Worm (Caenorhabditis elegans) whole organism, young adult: ENCODE data around the gene C34C12.8.

Experiments
- F33H1.4 ChIP-seq: fragments of 200-800 bp; sonication (Bioruptor generic); IDR thresholded peaks from 2 replicates; pipeline ENCODE4 v1.3.6; 2022; ENCODE audit warnings: missing genetic modification reagents, missing genetic modification characterization, missing compliant biosample characterization
- F37B4.10 ChIP-seq: fragments of 200-800 bp; sonication (Bioruptor generic); IDR thresholded peaks from 2 replicates; pipeline ENCODE4 v1.3.6; 2022; ENCODE audit warnings: missing genetic modification characterization, missing compliant biosample characterization
- F49E8.2 ChIP-seq: sonication (generic microtip); optimal IDR thresholded peaks from 3 replicates; lab custom pipeline; 2017; ENCODE audit warnings: missing genetic modification characterization, mild to moderate bottlenecking, missing compliant biosample characterization, antibody characterized with exemption, moderate library complexity; ENCODE audit not compliant: insufficient read depth
- F52B5.7 ChIP-seq: sonication (generic microtip); optimal IDR thresholded peaks from 2 replicates; lab custom pipeline; 2016; ENCODE audit warnings: mild to moderate bottlenecking, missing genetic modification characterization, missing compliant biosample characterization
- T07F8.4 ChIP-seq: sonication (generic microtip); optimal IDR thresholded peaks from 2 replicates; lab custom pipeline; 2016; ENCODE audit warnings: mild to moderate bottlenecking, missing genetic modification characterization, moderate library complexity, missing compliant biosample characterization
- T26A5.8 ChIP-seq: sonication (generic microtip); optimal IDR thresholded peaks from 2 replicates; lab custom pipeline; 2016; ENCODE audit warnings: missing genetic modification characterization, missing compliant biosample characterization
- Y67H2A.10 ChIP-seq: fragments of 200-800 bp; sonication (Bioruptor generic); conservative IDR thresholded peaks from 2 replicates; pipeline ENCODE4 v1.3.6; 2022; ENCODE audit warnings: missing genetic modification reagents, missing genetic modification characterization, missing compliant biosample characterization
- Y79H2A.3 ChIP-seq: fragments of 200-800 bp; sonication (Bioruptor generic); conservative IDR thresholded peaks from 2 replicates; pipeline ENCODE4 v1.3.6; 2022; ENCODE audit warnings: missing genetic modification reagents, missing genetic modification characterization, missing compliant biosample characterization
- ZK185.1 ChIP-seq: sonication (generic microtip); optimal IDR thresholded peaks from 2 replicates; lab custom pipeline; 2016; ENCODE audit warnings: mild to moderate bottlenecking, missing genetic modification characterization, missing compliant biosample characterization; ENCODE audit not compliant: poor library complexity, severe bottlenecking
- ama-1 ChIP-seq, 3 experiments: fragments of 150-350 bp in 1 of 3; sonication (generic microtip) in 2 of 3; optimal IDR thresholded peaks; 2 replicates each; lab custom pipeline; 2014 to 2018; ENCODE audit warnings: missing biosample characterization in 2 of 3, missing genetic modification characterization in 2 of 3, missing genetic modification reagents in 2 of 3
- atf-7 ChIP-seq: sonication (generic microtip); optimal IDR thresholded peaks from 2 replicates; lab custom pipeline; 2017; ENCODE audit warnings: mild to moderate bottlenecking, missing genetic modification characterization, missing compliant biosample characterization
- athp-1 ChIP-seq: sonication (generic microtip); optimal IDR thresholded peaks from 2 replicates; lab custom pipeline; 2017; ENCODE audit warnings: mild to moderate bottlenecking, missing genetic modification characterization, missing compliant biosample characterization
- attf-3 ChIP-seq: fragments of 200-800 bp; sonication (Bioruptor generic); conservative IDR thresholded peaks from 2 replicates; pipeline ENCODE4 v1.3.6; 2022; ENCODE audit warnings: missing genetic modification reagents, missing genetic modification characterization, missing compliant biosample characterization
- ceh-100 ChIP-seq: fragments of 200-800 bp; sonication (Bioruptor generic); IDR thresholded peaks from 2 replicates; pipeline ENCODE4 v1.3.6; 2022; ENCODE audit warnings: missing genetic modification reagents, missing genetic modification characterization, missing compliant biosample characterization
- ceh-27 ChIP-seq: fragments of 200-800 bp; sonication (Bioruptor generic); optimal IDR thresholded peaks from 2 replicates; lab custom pipeline; 2018; ENCODE audit warnings: mild to moderate bottlenecking, missing genetic modification characterization, moderate library complexity, missing compliant biosample characterization
- chd-7 ChIP-seq: sonication (generic microtip); optimal IDR thresholded peaks from 2 replicates; lab custom pipeline; 2016; ENCODE audit warnings: mild to moderate bottlenecking, missing genetic modification characterization, moderate library complexity, missing compliant biosample characterization
- dox-1 ChIP-seq: fragments of 200-800 bp; sonication (Bioruptor generic); IDR thresholded peaks from 2 replicates; pipeline ENCODE4 v1.3.6; 2022; ENCODE audit warnings: missing genetic modification reagents, missing genetic modification characterization, missing compliant biosample characterization
- efl-1 ChIP-seq: fragments of 150-350 bp; optimal IDR thresholded peaks from 2 replicates; lab custom pipeline; 2014; ENCODE audit warnings: missing biosample characterization, missing genetic modification reagents, missing genetic modification characterization
- ets-4 ChIP-seq: fragments of 200-800 bp; sonication (Bioruptor generic); optimal IDR thresholded peaks from 2 replicates; lab custom pipeline; 2018; ENCODE audit warnings: mild to moderate bottlenecking, missing genetic modification characterization, missing compliant biosample characterization
- gei-17 ChIP-seq: fragments of 200-800 bp; sonication (Bioruptor generic); optimal IDR thresholded peaks from 2 replicates; lab custom pipeline; 2018; ENCODE audit warnings: mild to moderate bottlenecking, missing genetic modification characterization, missing compliant biosample characterization
- hlh-26 ChIP-seq: fragments of 200-800 bp; sonication (Bioruptor generic); conservative IDR thresholded peaks from 2 replicates; pipeline ENCODE4 v1.3.6; 2022; ENCODE audit warnings: missing genetic modification reagents, missing genetic modification characterization, missing compliant biosample characterization
- hrde-1 ChIP-seq: sonication (generic microtip); optimal IDR thresholded peaks from 2 replicates; lab custom pipeline; 2016; ENCODE audit warnings: missing genetic modification characterization, mild to moderate bottlenecking, missing compliant biosample characterization, moderate library complexity, missing genotype, missing genetic modification reagents, borderline replicate concordance
- lin-26 ChIP-seq: fragments of 200-800 bp; sonication (Bioruptor generic); IDR thresholded peaks from 2 replicates; pipeline ENCODE4 v1.3.6; 2022; ENCODE audit warnings: missing genetic modification reagents, missing genetic modification characterization, missing compliant biosample characterization
- lin-35 ChIP-seq, 3 experiments: fragments of 150-350 bp in 2 of 3; sonication (generic microtip) in 1 of 3; optimal IDR thresholded peaks; 2 replicates each; lab custom pipeline; 2014 to 2018; ENCODE audit warnings: missing biosample characterization in 3 of 3, missing genetic modification characterization in 3 of 3, missing genetic modification reagents in 3 of 3
- lin-40 ChIP-seq: sonication (generic microtip); optimal IDR thresholded peaks from 2 replicates; lab custom pipeline; 2016; ENCODE audit warnings: missing genetic modification characterization, mild to moderate bottlenecking, missing compliant biosample characterization, missing genotype, missing genetic modification reagents
- lsl-1 ChIP-seq: fragments of 200-800 bp; sonication (Bioruptor generic); optimal IDR thresholded peaks from 2 replicates; lab custom pipeline; 2018; ENCODE audit warnings: mild to moderate bottlenecking, missing genetic modification characterization, moderate library complexity, missing compliant biosample characterization
- madf-10 ChIP-seq: sonication (generic microtip); optimal IDR thresholded peaks from 2 replicates; lab custom pipeline; 2016; ENCODE audit warnings: mild to moderate bottlenecking, missing genetic modification characterization, missing compliant biosample characterization
- mxl-1 ChIP-seq: sonication (generic microtip); optimal IDR thresholded peaks from 2 replicates; lab custom pipeline; 2016; ENCODE audit warnings: missing genetic modification characterization, missing compliant biosample characterization
- nhr-179 ChIP-seq: sonication (generic microtip); optimal IDR thresholded peaks from 2 replicates; lab custom pipeline; 2016; ENCODE audit warnings: mild to moderate bottlenecking, missing genetic modification characterization, missing compliant biosample characterization
- nhr-90 ChIP-seq: sonication (generic microtip); optimal IDR thresholded peaks from 2 replicates; lab custom pipeline; 2016; ENCODE audit warnings: missing genotype, mild to moderate bottlenecking, missing genetic modification characterization, missing compliant biosample characterization
- pha-4 ChIP-seq: fragments of 150-350 bp; sonication (generic microtip); optimal IDR thresholded peaks from 2 replicates; lab custom pipeline; 2014; ENCODE audit warnings: missing biosample characterization, missing genetic modification reagents, missing genetic modification characterization
- rcor-1 ChIP-seq: fragments of 200-800 bp; sonication (Bioruptor generic); IDR thresholded peaks from 2 replicates; pipeline ENCODE4 v1.3.6; 2022; ENCODE audit warnings: missing genetic modification reagents, missing genetic modification characterization, missing compliant biosample characterization
- snpc-4 ChIP-seq, 5 experiments: fragments of 150-350 bp in 1 of 5; sonication (generic microtip) in 4 of 5; optimal IDR thresholded peaks; 2 replicates each; lab custom pipeline; 2014 to 2018; ENCODE audit warnings: missing genetic modification characterization in 5 of 5, missing biosample characterization in 3 of 5, antibody characterized with exemption in 2 of 5, mild to moderate bottlenecking in 2 of 5, missing compliant biosample characterization in 2 of 5, missing genotype in 2 of 5, moderate library complexity in 2 of 5, missing genetic modification reagents in 1 of 5
- tbx-9 ChIP-seq: sonication (generic microtip); optimal IDR thresholded peaks from 2 replicates; lab custom pipeline; 2016; ENCODE audit warnings: borderline replicate concordance, missing genetic modification characterization, inconsistent platforms, missing compliant biosample characterization
- tlf-1 ChIP-seq: fragments of 200-800 bp; sonication (Bioruptor generic); optimal IDR thresholded peaks from 2 replicates; lab custom pipeline; 2018; ENCODE audit warnings: mild to moderate bottlenecking, missing genetic modification characterization, missing compliant biosample characterization
- ztf-18 ChIP-seq: sonication (generic microtip); optimal IDR thresholded peaks from 2 replicates; lab custom pipeline; 2016; ENCODE audit warnings: missing genotype, mild to moderate bottlenecking, missing genetic modification characterization, missing compliant biosample characterization
- ztf-26 ChIP-seq: sonication (generic microtip); optimal IDR thresholded peaks from 2 replicates; lab custom pipeline; 2017; ENCODE audit warnings: missing genetic modification characterization, missing compliant biosample characterization
- ztf-28 ChIP-seq: fragments of 200-800 bp; sonication (Bioruptor generic); IDR thresholded peaks from 2 replicates; pipeline ENCODE4 v1.3.6; 2022; ENCODE audit warnings: missing genetic modification reagents, missing genetic modification characterization, missing compliant biosample characterization

Gene C34C12.8

ce11 chrIII:3502215-3502838 lies 42.1 kb downstream of the C34C12.8 start, which contains the start of gene M01F1.8 (continued):
- TF ChIP-seq F33H1.4 (GFP tag; lab: Robert Waterston, UW) (peak; percentile 22; the same call in 1 of the 2 replicates), ztf-28 (GFP tag; lab: Robert Waterston, UW) (no peak), rcor-1 (GFP tag; lab: Robert Waterston, UW) (no peak; the same call in 1 of the 2 replicates), ceh-100 (0 out of 2 replicates have a peak, but pooled peaks have one; percentile 17), nhr-179 (tag; lab: Kevin White, UChicago) (no peak), F49E8.2 (tag; lab: Kevin White, UChicago) (no peak), ceh-27 (GFP tag; lab: Kevin White, UChicago) (no peak), ZK185.1 (tag; lab: Kevin White, UChicago) (no peak), madf-10 (no peak), F37B4.10 (GFP tag; lab: Robert Waterston, UW) (no peak), efl-1 (GFP tag; lab: Kevin White, UChicago) (no peak), lsl-1 (peak; percentile 28), tlf-1 (GFP tag; lab: Kevin White, UChicago) (peak; percentile 2), chd-7 (no peak), T07F8.4 (tag; lab: Kevin White, UChicago) (no peak), mxl-1 (tag; lab: Kevin White, UChicago) (no peak), ztf-18 (tag; lab: Kevin White, UChicago) (peak; percentile 19), hrde-1 (tag; lab: Kevin White, UChicago) (peak; percentile 63), gei-17 (GFP tag; lab: Kevin White, UChicago) (no peak), ama-1 (optimal IDR thresholded peaks at IDR 0.05; lab: Kevin White, UChicago) (no peak), ama-1 (GFP tag; optimal IDR thresholded peaks at IDR 0.05; lab: Kevin White, UChicago) (peak in 1 of 2 experiments; percentile 45), pha-4 (no peak), lin-35 (GFP tag; optimal IDR thresholded peaks at IDR 0.05; lab: Kevin White, UChicago) (peak in 1 of 3 experiments; percentile 40), dox-1 (GFP tag; lab: Robert Waterston, UW) (no peak), atf-7 (tag; lab: Kevin White, UChicago) (no peak), Y67H2A.10 (no peak), tbx-9 (tag; lab: Kevin White, UChicago) (no peak), nhr-90 (tag; lab: Kevin White, UChicago) (no peak), ztf-26 (tag; lab: Kevin White, UChicago) (no peak), hlh-26 (GFP tag; lab: Robert Waterston, UW) (no peak), Y79H2A.3 (GFP tag; lab: Robert Waterston, UW) (no peak), snpc-4 (GFP tag; optimal IDR thresholded peaks at IDR 0.05; lab: Kevin White, UChicago) (no peak), snpc-4 (tag; optimal IDR thresholded peaks at IDR 0.05; lab: Kevin White, UChicago) (no peak), F52B5.7 (no peak), lin-26 (GFP tag; lab: Robert Waterston, UW) (no peak), T26A5.8 (tag; lab: Kevin White, UChicago) (peak; percentile 25), lin-40 (no peak), attf-3 (GFP tag; lab: Robert Waterston, UW) (no peak), athp-1 (tag; lab: Kevin White, UChicago) (no peak), ets-4 (GFP tag; lab: Kevin White, UChicago) (no peak)
